Worm (Caenorhabditis elegans) whole organism, mixed stage, embryonic: ENCODE results near the gene R04F11.3.

ENCODE experiments used
- elt-1 ChIP-seq: sonication (generic microtip); optimal IDR thresholded peaks from 2 replicates; lab custom pipeline; 2017; ENCODE audit warnings: missing genetic modification characterization, mild to moderate bottlenecking, missing compliant biosample characterization, antibody characterized with exemption, moderate library complexity, borderline replicate concordance; ENCODE audit not compliant: insufficient read depth
- nhr-76 ChIP-seq: sonication (generic microtip); optimal IDR thresholded peaks from 2 replicates; lab custom pipeline; 2017; ENCODE audit warnings: missing biosample characterization, missing genetic modification characterization
- unc-62 ChIP-seq: fragments of 150-350 bp; optimal IDR thresholded peaks from 2 replicates; lab custom pipeline; 2014; ENCODE audit warnings: missing biosample characterization, missing genetic modification reagents, missing genetic modification characterization

ce11 chrV:12329173-12329572, 12.2 kb upstream of the R04F11.3 start:
- TF ChIP-seq unc-62 (GFP tag; lab: Kevin White, UChicago) (no peak), nhr-76 (tag; lab: Kevin White, UChicago) (no peak), elt-1 (tag; lab: Kevin White, UChicago) (no peak)
